Worm (Caenorhabditis elegans) whole organism, L4/young adult: ENCODE results near the gene B0507.3.

Experiments used
- W03F9.2 ChIP-seq: fragments of 150-350 bp; optimal IDR thresholded peaks from 2 replicates; lab custom pipeline; 2014; ENCODE audit warnings: missing biosample characterization, missing genetic modification characterization
- dao-5 ChIP-seq: sonication (generic microtip); optimal IDR thresholded peaks from 2 replicates; lab custom pipeline; 2016; ENCODE audit warnings: missing genotype, missing genetic modification characterization, moderate library complexity, missing compliant biosample characterization
- him-1 ChIP-seq: sonication (generic microtip); optimal IDR thresholded peaks from 2 replicates; lab custom pipeline; 2016; ENCODE audit warnings: missing genotype, missing genetic modification reagents, missing genetic modification characterization, missing compliant biosample characterization

- no peak for TF ChIP-seq him-1 (tag; lab: Kevin White, UChicago)
- TF ChIP-seq dao-5 (tag; lab: Kevin White, UChicago), result no peak
- no peak for TF ChIP-seq W03F9.2
Observed at ce11 chrV:8732934-8733333, 35.8 kb upstream of the B0507.3 start, which contains the start of gene ZC196.4.
